Fruit fly (Drosophila melanogaster): ENCODE measurements around the gene Eaf6.

DNA sequence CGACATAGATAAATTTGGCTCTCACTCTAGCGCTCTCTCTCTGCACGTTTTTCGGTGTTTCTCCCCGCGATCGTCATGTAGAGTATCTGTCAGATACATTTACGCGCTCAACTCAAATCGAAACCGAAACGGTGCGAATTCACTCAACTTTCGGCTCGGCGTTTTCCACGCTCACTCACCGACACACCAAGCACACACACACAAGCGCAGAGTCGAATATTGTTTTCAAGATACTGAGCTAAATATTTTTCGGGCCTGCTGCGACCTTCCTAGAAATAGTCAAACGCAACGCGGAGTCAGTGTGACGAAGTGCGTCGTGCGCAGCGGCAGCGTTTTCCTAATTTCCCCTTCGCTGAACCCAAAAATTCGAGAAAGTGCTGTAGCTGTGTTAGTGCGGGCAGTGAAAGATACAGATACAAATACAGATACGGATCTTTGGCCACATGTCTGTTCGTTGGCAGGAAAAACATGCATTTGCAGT is 46.3 kb upstream of the Eaf6 start, which contains the start of gene lin-28:
- no peak for TF ChIP-seq psq (optimal IDR thresholded peaks at IDR 0.05)
- no peak for TF ChIP-seq usp (GFP tag; optimal IDR thresholded peaks at IDR 0.05)
- no peak for TF ChIP-seq EcR (GFP tag; optimal IDR thresholded peaks at IDR 0.05)
- no peak for TF ChIP-seq pan (optimal IDR thresholded peaks at IDR 0.05)
- TF ChIP-seq CG8478 (optimal IDR thresholded peaks at IDR 0.05) = no peak

Data from whole organism.